Worm (Caenorhabditis elegans) whole organism, L4 larva: ENCODE data around the gene szy-4.

Experiments
- T20F7.1 ChIP-seq: fragments of 200-800 bp; sonication (Bioruptor generic); optimal IDR thresholded peaks from 2 replicates; lab custom pipeline; 2018; ENCODE audit warnings: mild to moderate bottlenecking, missing genetic modification characterization, missing compliant biosample characterization
- Y48G9A.11 ChIP-seq: fragments of 200-800 bp; sonication (Bioruptor generic); IDR thresholded peaks from 2 replicates; pipeline ENCODE4 v1.3.6; 2022; ENCODE audit warnings: missing genetic modification reagents, missing genetic modification characterization, missing compliant biosample characterization
- Y5F2A.4 ChIP-seq: fragments of 200-800 bp; sonication (Bioruptor generic); optimal IDR thresholded peaks from 2 replicates; lab custom pipeline; 2018; ENCODE audit warnings: mild to moderate bottlenecking, missing genetic modification characterization, missing compliant biosample characterization
- aha-1 ChIP-seq: fragments of 150-350 bp; peaks from one replicate; lab custom pipeline; 2014; ENCODE audit warnings: missing biosample characterization, missing genetic modification characterization
- daf-12 ChIP-seq: fragments of 150-350 bp; optimal IDR thresholded peaks from 2 replicates; lab custom pipeline; 2014; ENCODE audit warnings: missing biosample characterization, missing genetic modification reagents, missing genetic modification characterization
- daf-16 ChIP-seq, 3 experiments: sonication (generic microtip); optimal IDR thresholded peaks; 2 replicates each; lab custom pipeline; 2016 to 2017; ENCODE audit warnings: missing genetic modification characterization in 3 of 3, missing genetic modification reagents in 3 of 3, mild to moderate bottlenecking in 2 of 3, missing compliant biosample characterization in 2 of 3, missing biosample characterization in 1 of 3, moderate library complexity in 1 of 3
- dpl-1 ChIP-seq: fragments of 150-350 bp; optimal IDR thresholded peaks from 2 replicates; lab custom pipeline; 2014; ENCODE audit warnings: missing biosample characterization, missing genetic modification reagents, missing genetic modification characterization
- hif-1 ChIP-seq, 2 experiments: sonication (generic microtip); optimal IDR thresholded peaks; 2 replicates each; lab custom pipeline; 2016 to 2017; ENCODE audit warnings: missing compliant biosample characterization in 2 of 2, missing genetic modification characterization in 2 of 2, missing genetic modification reagents in 2 of 2, missing genotype in 2 of 2, mild to moderate bottlenecking in 1 of 2
- hlh-11 ChIP-seq: fragments of 200-800 bp; sonication (Bioruptor generic); optimal IDR thresholded peaks from 2 replicates; lab custom pipeline; 2018; ENCODE audit warnings: mild to moderate bottlenecking, missing genetic modification characterization, missing compliant biosample characterization
- hlh-30 ChIP-seq: sonication (generic microtip); optimal IDR thresholded peaks from 2 replicates; lab custom pipeline; 2017; ENCODE audit warnings: antibody characterized with exemption, mild to moderate bottlenecking, missing genetic modification characterization, missing compliant biosample characterization; ENCODE audit not compliant: insufficient read depth
- hmg-1.1 ChIP-seq: fragments of 200-800 bp; sonication (Bioruptor generic); IDR thresholded peaks from 2 replicates; pipeline ENCODE4 v1.3.6; 2022; ENCODE audit warnings: missing genetic modification reagents, missing genetic modification characterization, missing compliant biosample characterization
- lin-13 ChIP-seq: fragments of 150-350 bp; optimal IDR thresholded peaks from 2 replicates; lab custom pipeline; 2014; ENCODE audit warnings: missing biosample characterization, missing genetic modification reagents, missing genetic modification characterization
- lin-15B ChIP-seq: fragments of 150-350 bp; sonication (generic microtip); optimal IDR thresholded peaks from 3 replicates; lab custom pipeline; 2014; ENCODE audit warnings: missing biosample characterization, missing genetic modification characterization
- lin-38 ChIP-seq: fragments of 200-800 bp; sonication (Bioruptor generic); IDR thresholded peaks from 2 replicates; pipeline ENCODE4 v1.3.6; 2022; ENCODE audit warnings: missing genetic modification reagents, missing genetic modification characterization, missing compliant biosample characterization
- lsy-2 ChIP-seq, 2 experiments: fragments of 150-350 bp in 1 of 2; sonication (generic microtip) in 1 of 2; optimal IDR thresholded peaks; 2 replicates each; lab custom pipeline; 2014 to 2017; ENCODE audit warnings: missing biosample characterization in 2 of 2, missing genetic modification characterization in 2 of 2
- mep-1 ChIP-seq: fragments of 150-350 bp; sonication (generic microtip); optimal IDR thresholded peaks from 3 replicates; lab custom pipeline; 2014; ENCODE audit warnings: missing biosample characterization, missing genetic modification characterization
- nhr-102 ChIP-seq: sonication (generic microtip); optimal IDR thresholded peaks from 2 replicates; lab custom pipeline; 2016; ENCODE audit warnings: mild to moderate bottlenecking, missing genetic modification characterization, moderate library complexity, missing compliant biosample characterization
- nhr-25 ChIP-seq: sonication (generic microtip); optimal IDR thresholded peaks from 2 replicates; lab custom pipeline; 2017; ENCODE audit warnings: missing genetic modification characterization, mild to moderate bottlenecking, missing compliant biosample characterization, antibody characterized with exemption, moderate library complexity, borderline replicate concordance; ENCODE audit not compliant: insufficient read depth
- nhr-77 ChIP-seq: fragments of 150-350 bp; optimal IDR thresholded peaks from 2 replicates; lab custom pipeline; 2014; ENCODE audit warnings: missing biosample characterization, missing genetic modification characterization
- php-3 ChIP-seq: fragments of 200-800 bp; sonication (Bioruptor generic); IDR thresholded peaks from 2 replicates; pipeline ENCODE4 v1.3.6; 2022; ENCODE audit warnings: missing genetic modification reagents, missing genetic modification characterization, missing compliant biosample characterization
- pqm-1 ChIP-seq: sonication (generic microtip); optimal IDR thresholded peaks from 2 replicates; lab custom pipeline; 2017; ENCODE audit warnings: missing biosample characterization, missing genetic modification characterization
- rbr-2 ChIP-seq: sonication (generic microtip); optimal IDR thresholded peaks from 2 replicates; lab custom pipeline; 2016; ENCODE audit warnings: missing genotype, missing genetic modification characterization, missing compliant biosample characterization
- tra-1 ChIP-seq: fragments of 200-800 bp; sonication (Bioruptor generic); IDR thresholded peaks from 2 replicates; pipeline ENCODE4 v1.3.6; 2022; ENCODE audit warnings: missing genetic modification reagents, missing genetic modification characterization, missing compliant biosample characterization
- vab-7 ChIP-seq: fragments of 200-800 bp; sonication (Bioruptor generic); IDR thresholded peaks from 2 replicates; pipeline ENCODE4 v1.3.6; 2022; ENCODE audit warnings: missing genetic modification reagents, missing genetic modification characterization, missing compliant biosample characterization
- zip-2 ChIP-seq: fragments of 150-350 bp; optimal IDR thresholded peaks from 2 replicates; lab custom pipeline; 2014; ENCODE audit warnings: missing biosample characterization, missing genetic modification characterization

szy-4 gene

DNA sequence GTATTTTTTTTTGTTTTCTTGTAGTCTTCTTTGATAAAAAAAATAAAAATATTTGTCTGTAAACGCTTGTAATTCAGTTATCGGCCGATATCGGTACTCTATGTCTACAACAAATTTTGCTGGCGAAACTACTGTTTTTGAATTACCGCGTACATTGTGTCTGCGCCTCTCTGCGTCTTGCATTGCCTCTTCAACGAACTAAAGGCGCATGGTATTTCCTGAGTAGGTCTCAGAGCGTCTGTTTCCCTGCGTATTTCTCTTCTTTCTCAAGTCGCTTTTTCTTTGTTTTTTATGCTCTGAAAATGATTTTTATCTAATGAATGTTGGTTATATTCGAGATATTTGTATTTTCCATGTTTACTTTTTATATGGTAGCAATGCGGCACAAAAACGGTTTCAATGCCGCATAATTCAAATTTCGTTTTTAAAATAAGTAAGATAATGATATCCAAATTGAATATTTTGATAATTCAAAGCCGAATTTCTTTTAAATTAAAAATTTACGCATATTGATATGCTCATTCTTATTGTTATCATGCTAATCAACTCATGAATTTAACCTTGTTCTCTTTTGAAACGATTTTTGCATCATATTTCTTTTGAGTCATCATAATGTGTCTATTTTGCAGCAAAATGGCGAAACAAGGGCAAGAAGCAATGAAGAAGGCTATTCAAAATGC is 52.4 kb downstream of the szy-4 start, which contains the start of gene phb-2 (continued):
- TF ChIP-seq nhr-102 (tag; lab: Kevin White, UChicago) (peak; percentile 23), hlh-30 (tag; lab: Kevin White, UChicago) (peak; percentile 81), T20F7.1 (GFP tag; lab: Kevin White, UChicago) (peak; percentile 67), lin-13 (GFP tag; lab: Kevin White, UChicago) (peak; percentile 63), hif-1 (tag; optimal IDR thresholded peaks at IDR 0.05; lab: Kevin White, UChicago) (peak in 1 of 2 experiments; percentile 45), lsy-2 (tag; optimal IDR thresholded peaks at IDR 0.05; lab: Kevin White, UChicago) (peak; percentile 27 to 89), hlh-11 (tag; lab: Kevin White, UChicago) (peak; percentile 53), Y48G9A.11 (no peak), lin-38 (peak; percentile 73), php-3 (GFP tag; lab: Robert Waterston, UW) (0 out of 2 replicates have a peak, but pooled peaks have one; percentile 34), vab-7 (0 out of 2 replicates have a peak, but pooled peaks have one; percentile 33), nhr-25 (tag; lab: Kevin White, UChicago) (peak; percentile 54), dpl-1 (GFP tag; lab: Kevin White, UChicago) (peak; percentile 94), pqm-1 (tag; lab: Kevin White, UChicago) (no peak), daf-16 (GFP tag; optimal IDR thresholded peaks at IDR 0.05; lab: Kevin White, UChicago) (no peak), daf-16 (tag; optimal IDR thresholded peaks at IDR 0.05; lab: Kevin White, UChicago) (peak; percentile 83), rbr-2 (tag; lab: Kevin White, UChicago) (peak; percentile 68), daf-12 (tag; lab: Kevin White, UChicago) (no peak), Y5F2A.4 (no peak), mep-1 (tag; lab: Kevin White, UChicago) (peak; percentile 76), tra-1 (no peak), lin-15B (tag; lab: Kevin White, UChicago) (no peak), aha-1 (peak; percentile 95), zip-2 (no peak), nhr-77 (tag; lab: Kevin White, UChicago) (peak; percentile 52), hmg-1.1 (GFP tag; lab: Robert Waterston, UW) (peak; percentile 77)
